Worm (Caenorhabditis elegans): ENCODE results near the gene F37B12.1.

DNA sequence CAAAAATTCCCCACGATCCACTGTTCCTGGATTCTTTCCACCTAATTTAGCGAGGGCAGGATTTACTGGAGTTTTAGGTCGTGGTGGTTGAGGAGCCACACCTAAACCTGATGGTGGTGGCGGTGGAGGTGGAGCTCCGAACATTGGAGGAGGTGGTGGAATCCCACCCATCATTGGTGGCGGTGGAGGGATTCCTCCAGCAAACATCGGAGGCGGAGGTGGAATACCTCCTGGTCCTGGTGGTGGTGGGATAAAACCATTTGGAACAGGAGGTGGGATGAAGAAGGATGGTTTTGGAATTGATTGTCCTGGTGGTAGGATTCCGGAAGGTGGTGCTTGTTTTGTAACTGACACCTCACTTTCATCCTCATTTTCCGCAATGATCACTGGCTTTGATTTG lies 40.8 kb upstream of the F37B12.1 start:
- no peak for TF ChIP-seq ztf-11 (tag; optimal IDR thresholded peaks at IDR 0.05)
- TF ChIP-seq nhr-19 (GFP tag; conservative IDR thresholded peaks at IDR 0.05) = no peak
- no peak for TF ChIP-seq lsy-2 (tag; optimal IDR thresholded peaks at IDR 0.05)
- no peak for TF ChIP-seq efl-3 (GFP tag; optimal IDR thresholded peaks at IDR 0.05)
- no peak for TF ChIP-seq nhr-85 (tag)
- TF ChIP-seq blmp-1 (tag; optimal IDR thresholded peaks at IDR 0.05) = no peak
- TF ChIP-seq fos-1 (tag; optimal IDR thresholded peaks at IDR 0.05) = no peak
- no peak for TF ChIP-seq fkh-10 (GFP tag; optimal IDR thresholded peaks at IDR 0.05)
- no peak for TF ChIP-seq snpc-4 (tag; optimal IDR thresholded peaks at IDR 0.05)
